Worm (Caenorhabditis elegans): Measurements from ENCODE around the gene pud-1.1.

pud-1.1 gene

DNA sequence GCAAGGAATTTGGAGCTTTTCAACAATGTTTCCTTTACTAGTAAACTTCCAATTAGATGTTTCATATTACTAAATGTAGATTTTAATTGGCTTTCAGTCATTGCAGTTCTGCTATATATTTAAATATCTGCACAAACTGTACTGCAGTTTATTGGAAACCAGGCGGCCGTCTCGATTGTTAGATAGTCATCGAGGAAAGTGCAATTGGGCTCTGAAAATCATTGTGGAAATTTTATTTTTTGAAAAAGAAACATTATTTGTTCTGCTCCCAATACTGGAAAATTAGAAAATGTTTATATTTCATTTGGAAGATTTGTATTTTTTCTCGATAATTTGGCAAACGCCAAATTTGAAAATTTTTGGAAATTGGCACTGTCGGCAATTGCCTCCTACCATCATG, 8.3 kb downstream of the pud-1.1 start, which contains the start of gene irld-29:
TSS of gene irld-29 (minus strand) at position 101 of the 400 bp plus-strand sequence.
- TF ChIP-seq blmp-1 (tag; optimal IDR thresholded peaks at IDR 0.05) (no peak), snpc-4 (tag; optimal IDR thresholded peaks at IDR 0.05) (no peak), ces-1 (GFP tag; optimal IDR thresholded peaks at IDR 0.05) (no peak), cnd-1 (tag; optimal IDR thresholded peaks at IDR 0.05) (no peak), lsy-2 (tag; optimal IDR thresholded peaks at IDR 0.05) (no peak), mep-1 (tag; optimal IDR thresholded peaks at IDR 0.05) (no peak), nhr-76 (tag; optimal IDR thresholded peaks at IDR 0.05) (no peak), pha-4 (tag; optimal IDR thresholded peaks at IDR 0.05) (no peak), hlh-1 (tag; optimal IDR thresholded peaks at IDR 0.05) (no peak), lin-13 (tag; optimal IDR thresholded peaks at IDR 0.05) (no peak), tbx-8 (GFP tag; optimal IDR thresholded peaks at IDR 0.05) (no peak), mab-5 (tag; optimal IDR thresholded peaks at IDR 0.05) (no peak), sptf-1 (tag; optimal IDR thresholded peaks at IDR 0.05) (no peak), nhr-28 (tag; optimal IDR thresholded peaks at IDR 0.05) (no peak), drap-1 (GFP tag; optimal IDR thresholded peaks at IDR 0.05) (no peak), flh-1 (GFP tag; optimal IDR thresholded peaks at IDR 0.05) (no peak)

DNA sequence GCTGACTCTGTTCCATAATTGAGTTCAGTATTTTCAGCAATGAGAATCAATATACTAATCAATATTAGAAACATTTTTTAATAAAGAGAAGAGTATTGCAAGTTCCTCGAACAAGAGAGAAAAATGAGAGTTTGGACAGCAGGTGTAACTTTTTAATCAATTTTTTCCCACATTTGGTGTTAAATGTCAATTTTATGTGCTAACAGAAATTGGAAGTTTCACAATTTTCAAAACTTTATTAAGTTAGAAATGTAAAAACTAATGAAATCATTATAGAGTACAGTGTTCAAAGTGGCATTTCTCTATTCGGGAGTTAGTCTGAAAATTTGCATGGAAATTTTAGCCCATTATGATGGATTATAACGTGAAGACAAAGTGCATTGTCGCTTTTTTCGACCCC, 11.1 kb downstream of the pud-1.1 start, which contains the start of gene irld-30:
TSS of gene irld-30 (minus strand) at position 101 of the 400 bp plus-strand sequence.
- TF ChIP-seq nhr-12 (tag; optimal IDR thresholded peaks at IDR 0.05) (no peak), M03D4.4 (tag; optimal IDR thresholded peaks at IDR 0.05) (no peak), mab-5 (tag; optimal IDR thresholded peaks at IDR 0.05) (no peak), lin-32 (GFP tag; optimal IDR thresholded peaks at IDR 0.05) (no peak), ceh-39 (tag; optimal IDR thresholded peaks at IDR 0.05) (no peak), elt-3 (tag; optimal IDR thresholded peaks at IDR 0.05) (no peak), zip-8 (tag; optimal IDR thresholded peaks at IDR 0.05) (no peak), ces-1 (GFP tag; optimal IDR thresholded peaks at IDR 0.05) (no peak), nhr-237 (tag; optimal IDR thresholded peaks at IDR 0.05) (no peak), lin-13 (tag; optimal IDR thresholded peaks at IDR 0.05) (no peak), ceh-83 (GFP tag; optimal IDR thresholded peaks at IDR 0.05) (no peak)

ce11 chrV:2342083-2342482, 11.9 kb downstream of the pud-1.1 start:
- no peak for TF ChIP-seq elt-3 (tag; optimal IDR thresholded peaks at IDR 0.05)
- no peak for TF ChIP-seq unc-39 (tag; optimal IDR thresholded peaks at IDR 0.05)
- no peak for TF ChIP-seq nhr-2 (tag; optimal IDR thresholded peaks at IDR 0.05)
- TF ChIP-seq lsy-2 (tag; optimal IDR thresholded peaks at IDR 0.05): no peak

- TF ChIP-seq mab-5 (tag; optimal IDR thresholded peaks at IDR 0.05) (no peak), nhr-237 (tag; optimal IDR thresholded peaks at IDR 0.05) (no peak), ztf-11 (tag; optimal IDR thresholded peaks at IDR 0.05) (no peak)
These were observed 13.3 kb downstream of the pud-1.1 start for ce11 chrV:2343572-2343971.
